Worm (Caenorhabditis elegans) whole organism, L2 larva: ENCODE results near the gene oig-2.

Experiments used
- F13H6.1 ChIP-seq: sonication (generic microtip); optimal IDR thresholded peaks from 2 replicates; lab custom pipeline; 2016; ENCODE audit warnings: missing genetic modification characterization, missing compliant biosample characterization
- Y55F3AM.14 ChIP-seq: fragments of 200-800 bp; sonication (Bioruptor generic); optimal IDR thresholded peaks from 2 replicates; lab custom pipeline; 2018; ENCODE audit warnings: mild to moderate bottlenecking, missing genetic modification characterization, missing compliant biosample characterization
- ama-1 ChIP-seq: fragments of 150-350 bp; optimal IDR thresholded peaks from 2 replicates; lab custom pipeline; 2018; ENCODE audit warnings: inconsistent platforms
- ceh-16 ChIP-seq: fragments of 150-350 bp; optimal IDR thresholded peaks from 2 replicates; lab custom pipeline; 2014; ENCODE audit warnings: missing biosample characterization, missing genetic modification characterization
- ceh-82 ChIP-seq: fragments of 150-350 bp; optimal IDR thresholded peaks from 2 replicates; lab custom pipeline; 2014; ENCODE audit warnings: missing biosample characterization, missing genetic modification characterization
- crh-2 ChIP-seq: sonication (generic microtip); optimal IDR thresholded peaks from 2 replicates; lab custom pipeline; 2017; ENCODE audit warnings: missing biosample characterization, missing genetic modification characterization
- dmd-4 ChIP-seq: sonication (generic microtip); optimal IDR thresholded peaks from 2 replicates; lab custom pipeline; 2017; ENCODE audit warnings: missing biosample characterization, missing genetic modification characterization
- egl-27 ChIP-seq: sonication (generic microtip); optimal IDR thresholded peaks from 3 replicates; lab custom pipeline; 2017; ENCODE audit warnings: missing biosample characterization, missing genetic modification reagents, missing genetic modification characterization
- elt-1 ChIP-seq: fragments of 150-350 bp; optimal IDR thresholded peaks from 2 replicates; lab custom pipeline; 2014; ENCODE audit warnings: missing biosample characterization, missing genetic modification characterization
- elt-3 ChIP-seq: sonication (generic microtip); optimal IDR thresholded peaks from 2 replicates; lab custom pipeline; 2017; ENCODE audit warnings: missing biosample characterization, missing genetic modification characterization
- fos-1 ChIP-seq: fragments of 150-350 bp; optimal IDR thresholded peaks from 2 replicates; lab custom pipeline; 2014; ENCODE audit warnings: missing biosample characterization, missing genetic modification characterization
- gmeb-1 ChIP-seq: fragments of 150-350 bp; optimal IDR thresholded peaks from 2 replicates; lab custom pipeline; 2014; ENCODE audit warnings: missing biosample characterization, missing genetic modification characterization
- lin-11 ChIP-seq: fragments of 150-350 bp; sonication (generic microtip); optimal IDR thresholded peaks from 2 replicates; lab custom pipeline; 2014; ENCODE audit warnings: missing biosample characterization, missing genetic modification characterization, inconsistent platforms, mixed read lengths
- lin-13 ChIP-seq: fragments of 150-350 bp; optimal IDR thresholded peaks from 2 replicates; lab custom pipeline; 2014; ENCODE audit warnings: missing biosample characterization, missing genetic modification reagents, missing genetic modification characterization
- lin-39 ChIP-seq: fragments of 150-350 bp; optimal IDR thresholded peaks from 2 replicates; lab custom pipeline; 2014; ENCODE audit warnings: missing biosample characterization, missing genetic modification reagents, missing genetic modification characterization
- mab-5 ChIP-seq: fragments of 150-350 bp; optimal IDR thresholded peaks from 2 replicates; lab custom pipeline; 2014; ENCODE audit warnings: missing biosample characterization, missing genetic modification characterization
- mbf-1 ChIP-seq: sonication (generic microtip); optimal IDR thresholded peaks from 2 replicates; lab custom pipeline; 2017; ENCODE audit warnings: missing biosample characterization, missing genetic modification characterization
- mdl-1 ChIP-seq, 2 experiments: fragments of 150-350 bp in 1 of 2; sonication (generic microtip) in 1 of 2; optimal IDR thresholded peaks; 2 replicates each; lab custom pipeline; 2017; ENCODE audit warnings: missing biosample characterization in 2 of 2, missing genetic modification characterization in 2 of 2
- nhr-12 ChIP-seq: fragments of 150-350 bp; optimal IDR thresholded peaks from 2 replicates; lab custom pipeline; 2014; ENCODE audit warnings: missing biosample characterization, missing genetic modification characterization
- nhr-23 ChIP-seq: fragments of 150-350 bp; optimal IDR thresholded peaks from 2 replicates; lab custom pipeline; 2014; ENCODE audit warnings: missing biosample characterization, missing genetic modification reagents, missing genetic modification characterization
- nhr-237 ChIP-seq: fragments of 150-350 bp; optimal IDR thresholded peaks from 2 replicates; lab custom pipeline; 2014; ENCODE audit warnings: missing biosample characterization, missing genetic modification characterization
- nhr-25 ChIP-seq: fragments of 150-350 bp; sonication (generic microtip); optimal IDR thresholded peaks from 3 replicates; lab custom pipeline; 2014; ENCODE audit warnings: missing biosample characterization, missing genetic modification characterization
- nhr-6 ChIP-seq: fragments of 150-350 bp; optimal IDR thresholded peaks from 2 replicates; lab custom pipeline; 2014; ENCODE audit warnings: missing biosample characterization, missing genetic modification characterization
- nhr-77 ChIP-seq: fragments of 150-350 bp; optimal IDR thresholded peaks from 2 replicates; lab custom pipeline; 2014; ENCODE audit warnings: missing biosample characterization, missing genetic modification characterization
- peb-1 ChIP-seq: fragments of 150-350 bp; optimal IDR thresholded peaks from 2 replicates; lab custom pipeline; 2014; ENCODE audit warnings: missing biosample characterization, missing genetic modification characterization
- skn-1 ChIP-seq: sonication (generic microtip); optimal IDR thresholded peaks from 2 replicates; lab custom pipeline; 2017; ENCODE audit warnings: missing biosample characterization, missing genetic modification characterization
- sma-3 ChIP-seq: sonication (generic microtip); optimal IDR thresholded peaks from 2 replicates; lab custom pipeline; 2016; ENCODE audit warnings: missing genetic modification reagents, missing genetic modification characterization, missing compliant biosample characterization
- sma-9 ChIP-seq, 2 experiments: fragments of 150-350 bp in 1 of 2; sonication (generic microtip) in 1 of 2; optimal IDR thresholded peaks; 2 replicates each; lab custom pipeline; 2014 to 2016; ENCODE audit warnings: missing genetic modification characterization in 2 of 2, mild to moderate bottlenecking in 1 of 2, missing biosample characterization in 1 of 2, missing compliant biosample characterization in 1 of 2, missing genetic modification reagents in 1 of 2, moderate library complexity in 1 of 2
- snpc-4 ChIP-seq: fragments of 150-350 bp; optimal IDR thresholded peaks from 2 replicates; lab custom pipeline; 2014; ENCODE audit warnings: missing biosample characterization, missing genetic modification characterization
- unc-39 ChIP-seq: fragments of 150-350 bp; optimal IDR thresholded peaks from 2 replicates; lab custom pipeline; 2014; ENCODE audit warnings: missing biosample characterization, missing genetic modification characterization
- unc-55 ChIP-seq: fragments of 150-350 bp; sonication (generic microtip); optimal IDR thresholded peaks from 3 replicates; lab custom pipeline; 2014; ENCODE audit warnings: missing biosample characterization, missing genetic modification reagents, missing genetic modification characterization
- zag-1 ChIP-seq: fragments of 150-350 bp; optimal IDR thresholded peaks from 2 replicates; lab custom pipeline; 2014; ENCODE audit warnings: missing biosample characterization, missing genetic modification characterization
- ztf-1 ChIP-seq: fragments of 200-800 bp; sonication (Bioruptor generic); conservative IDR thresholded peaks from 2 replicates; pipeline ENCODE4 v1.3.6; 2022; ENCODE audit warnings: missing genetic modification characterization, missing compliant biosample characterization

oig-2 gene

ce11 chrII:12985813-12986212 is 22.2 kb downstream of the oig-2 start:
- TF ChIP-seq skn-1 (no peak), lin-39 (tag; lab: Kevin White, UChicago) (no peak), snpc-4 (tag; lab: Kevin White, UChicago) (no peak), unc-39 (tag; lab: Kevin White, UChicago) (no peak)

ce11 chrII:12984709-12985108 is 23.3 kb downstream of the oig-2 start:
- TF ChIP-seq ama-1 (lab: Kevin White, UChicago) (no peak), egl-27 (no peak), nhr-23 (tag; lab: Kevin White, UChicago) (no peak), ceh-16 (tag; lab: Kevin White, UChicago) (no peak), mab-5 (tag; lab: Kevin White, UChicago) (no peak)

ce11 chrII:12982830-12983229 is 25.1 kb downstream of the oig-2 start:
- TF ChIP-seq nhr-237 (tag; lab: Kevin White, UChicago) (no peak), fos-1 (peak; percentile 10)
- TF ChIP-seq, all 48 proteins: peak for 1

ce11 chrII:12981980-12982575 is 25.9 kb downstream of the oig-2 start:
- TF ChIP-seq mbf-1 (no peak), ceh-16 (tag; lab: Kevin White, UChicago) (peak; percentile 92), elt-1 (tag; lab: Kevin White, UChicago) (peak; percentile 71), egl-27 (peak; percentile 22), mdl-1 (tag; optimal IDR thresholded peaks at IDR 0.05; lab: Kevin White, UChicago) (no peak), sma-9 (GFP tag; optimal IDR thresholded peaks at IDR 0.05; lab: Kevin White, UChicago) (peak; percentile 5), sma-9 (tag; optimal IDR thresholded peaks at IDR 0.05; lab: Kevin White, UChicago) (no peak), gmeb-1 (peak; percentile 18), unc-39 (tag; lab: Kevin White, UChicago) (no peak)

ce11 chrII:12980212-12980611 is 27.8 kb downstream of the oig-2 start, which contains the start of gene cyd-1:
cyd-1 (plus strand) TSS chrII:12980591.
- TF ChIP-seq zag-1 (tag; lab: Kevin White, UChicago) = no peak
- TF ChIP-seq Y55F3AM.14 = no peak
- peak; percentile 69 for TF ChIP-seq fos-1
- peak; percentile 9 for TF ChIP-seq sma-3 (GFP tag; lab: Kevin White, UChicago)
- peak; percentile 57 for TF ChIP-seq sma-9 (GFP tag; optimal IDR thresholded peaks at IDR 0.05; lab: Kevin White, UChicago)
- TF ChIP-seq sma-9 (tag; optimal IDR thresholded peaks at IDR 0.05; lab: Kevin White, UChicago) = no peak
- TF ChIP-seq crh-2 = peak; percentile 54
- TF ChIP-seq F13H6.1 (tag; lab: Kevin White, UChicago) = peak; percentile 41
- TF ChIP-seq ztf-1 = no peak

ce11 chrII:12978658-12979057 is 29.3 kb downstream of the oig-2 start:
- TF ChIP-seq gmeb-1 (no peak), nhr-77 (tag; lab: Kevin White, UChicago) (no peak), elt-3 (tag; lab: Kevin White, UChicago) (no peak), zag-1 (tag; lab: Kevin White, UChicago) (no peak), snpc-4 (tag; lab: Kevin White, UChicago) (no peak), lin-13 (GFP tag; lab: Kevin White, UChicago) (no peak), nhr-25 (tag; lab: Kevin White, UChicago) (no peak), ama-1 (lab: Kevin White, UChicago) (no peak), lin-39 (tag; lab: Kevin White, UChicago) (no peak)
- TF ChIP-seq, all 48 proteins: peak for 0

- TF ChIP-seq nhr-6 (tag; lab: Kevin White, UChicago) = no peak
- TF ChIP-seq lin-11 (tag; lab: Kevin White, UChicago) = no peak
- TF ChIP-seq sma-9 (GFP tag; optimal IDR thresholded peaks at IDR 0.05; lab: Kevin White, UChicago) = no peak
- no peak for TF ChIP-seq sma-9 (tag; optimal IDR thresholded peaks at IDR 0.05; lab: Kevin White, UChicago)
- no peak for TF ChIP-seq dmd-4 (tag; lab: Kevin White, UChicago)
- no peak for TF ChIP-seq unc-55 (GFP tag; lab: Kevin White, UChicago)
- no peak for TF ChIP-seq ztf-1
- TF ChIP-seq nhr-12 (tag; lab: Kevin White, UChicago) = no peak
- TF ChIP-seq peb-1 (tag; lab: Kevin White, UChicago) = no peak
- TF ChIP-seq ceh-82 (tag; lab: Kevin White, UChicago) = no peak
- TF ChIP-seq crh-2 = no peak
Observed at ce11 chrII:12969622-12970021, 38.3 kb downstream of the oig-2 start, which contains the start of gene Y38F1A.4. Y38F1A.4 (minus strand) TSS chrII:12969722.
